Fruit fly (Drosophila melanogaster) whole organism, embryonic: ENCODE measurements around the gene Mrp5.

Source experiments
- Ada2b ChIP-seq: fragments of 200-800 bp; sonication (Bioruptor generic); IDR thresholded peaks from 2 replicates; pipeline ENCODE4 v1.3.6; 2022; ENCODE audit warnings: missing biosample characterization, missing genetic modification characterization
- C15 ChIP-seq: fragments of 200-800 bp; sonication (Bioruptor generic); IDR thresholded peaks from 3 replicates; pipeline ENCODE4 v1.3.6; 2022; ENCODE audit warnings: missing biosample characterization, missing genetic modification characterization
- CG10654 ChIP-seq: fragments of 200-800 bp; sonication (Bioruptor generic); optimal IDR thresholded peaks from 2 replicates; lab custom pipeline; 2016; ENCODE audit warnings: missing biosample characterization, missing genetic modification characterization
- CG11504 ChIP-seq: fragments of 200-800 bp; sonication (Bioruptor generic); optimal IDR thresholded peaks from 3 replicates; lab custom pipeline; 2019; ENCODE audit warnings: missing biosample characterization, mild to moderate bottlenecking, missing genetic modification characterization, moderate library complexity
- CG12155 ChIP-seq: fragments of 200-800 bp; sonication (Bioruptor generic); optimal IDR thresholded peaks from 3 replicates; lab custom pipeline; 2016; ENCODE audit warnings: missing biosample characterization, missing genetic modification characterization
- CG12744 ChIP-seq: fragments of 200-800 bp; sonication (Bioruptor generic); optimal IDR thresholded peaks from 2 replicates; lab custom pipeline; 2016; ENCODE audit warnings: missing biosample characterization, missing genetic modification characterization
- CG13775 ChIP-seq: fragments of 200-800 bp; sonication (Bioruptor generic); optimal IDR thresholded peaks from 3 replicates; lab custom pipeline; 2017; ENCODE audit warnings: missing biosample characterization, mild to moderate bottlenecking, missing genetic modification characterization
- CG14050 ChIP-seq: fragments of 200-800 bp; sonication (Bioruptor generic); IDR thresholded peaks from 3 replicates; pipeline ENCODE4 v1.3.6; 2022; ENCODE audit warnings: missing biosample characterization, missing genetic modification characterization
- CG14965 ChIP-seq: fragments of 200-800 bp; sonication (Bioruptor generic); optimal IDR thresholded peaks from 2 replicates; lab custom pipeline; 2016; ENCODE audit warnings: missing biosample characterization, missing genetic modification characterization, borderline replicate concordance
- CG17612 ChIP-seq: fragments of 200-800 bp; sonication (Bioruptor generic); IDR thresholded peaks from 2 replicates; pipeline ENCODE4 v1.3.6; 2022; ENCODE audit warnings: missing biosample characterization, missing genetic modification characterization
- CG18476 ChIP-seq: fragments of 200-800 bp; sonication (Bioruptor generic); optimal IDR thresholded peaks from 2 replicates; lab custom pipeline; 2016; ENCODE audit warnings: missing biosample characterization, mild to moderate bottlenecking, missing genetic modification characterization
- CG31365 ChIP-seq: fragments of 200-800 bp; sonication (Bioruptor generic); optimal IDR thresholded peaks from 2 replicates; lab custom pipeline; 2018; ENCODE audit warnings: missing biosample characterization, mild to moderate bottlenecking, missing genetic modification characterization
- CG3163 ChIP-seq: fragments of 200-800 bp; sonication (Bioruptor generic); optimal IDR thresholded peaks from 3 replicates; lab custom pipeline; 2016; ENCODE audit warnings: missing biosample characterization, missing genetic modification characterization
- CG33213 ChIP-seq: fragments of 200-800 bp; sonication (Bioruptor generic); optimal IDR thresholded peaks from 3 replicates; lab custom pipeline; 2016; ENCODE audit warnings: missing biosample characterization, missing genetic modification characterization
- CG34422 ChIP-seq: fragments of 200-800 bp; sonication (Bioruptor generic); IDR thresholded peaks from 3 replicates; pipeline ENCODE4 v1.3.6; 2022; ENCODE audit warnings: missing biosample characterization, missing genetic modification characterization
- CG42726 ChIP-seq: fragments of 200-800 bp; sonication (Bioruptor generic); IDR thresholded peaks from 2 replicates; pipeline ENCODE4 v1.3.6; 2022; ENCODE audit warnings: missing biosample characterization, missing genetic modification characterization; ENCODE audit not compliant: partially characterized antibody
- CG43689 ChIP-seq: fragments of 200-800 bp; sonication (Bioruptor generic); IDR thresholded peaks from 2 replicates; pipeline ENCODE4 v1.3.6; 2022; ENCODE audit warnings: missing biosample characterization, missing genetic modification characterization
- CG4617 ChIP-seq: fragments of 200-800 bp; sonication (Bioruptor generic); optimal IDR thresholded peaks from 3 replicates; lab custom pipeline; 2016; ENCODE audit warnings: missing biosample characterization, missing genetic modification characterization, borderline replicate concordance
- Dad ChIP-seq: fragments of 200-800 bp; sonication (Bioruptor generic); optimal IDR thresholded peaks from 3 replicates; lab custom pipeline; 2016; ENCODE audit warnings: missing biosample characterization, missing genetic modification characterization
- Deaf1 ChIP-seq: fragments of 200-800 bp; optimal IDR thresholded peaks from 3 replicates; lab custom pipeline; 2019; ENCODE audit warnings: missing biosample characterization, mild to moderate bottlenecking, missing genetic modification characterization, moderate library complexity
- Dfd ChIP-seq, 2 experiments: fragments of >200 bp; optimal IDR thresholded peaks; 2 replicates each; lab custom pipeline; 2017; ENCODE audit warnings: missing biosample characterization in 2 of 2, missing genetic modification characterization in 2 of 2
- Dp ChIP-seq: fragments of 200-800 bp; sonication (Bioruptor generic); optimal IDR thresholded peaks from 2 replicates; lab custom pipeline; 2018; ENCODE audit warnings: missing biosample characterization, mild to moderate bottlenecking, missing genetic modification characterization, moderate library complexity
- HLH4C ChIP-seq: fragments of 200-800 bp; sonication (Bioruptor generic); IDR thresholded peaks from 3 replicates; pipeline ENCODE4 v1.3.6; 2022; ENCODE audit warnings: missing biosample characterization, missing genetic modification characterization; ENCODE audit not compliant: partially characterized antibody
- Hmx ChIP-seq: fragments of 200-800 bp; sonication (Bioruptor generic); optimal IDR thresholded peaks from 2 replicates; lab custom pipeline; 2016; ENCODE audit warnings: missing biosample characterization, missing genetic modification characterization
- Lhr ChIP-seq: fragments of 200-800 bp; sonication (Bioruptor generic); optimal IDR thresholded peaks from 3 replicates; lab custom pipeline; 2017; ENCODE audit warnings: mild to moderate bottlenecking, missing biosample characterization, missing genetic modification reagents, missing genetic modification characterization
- Lim3 ChIP-seq: fragments of 200-800 bp; sonication (Bioruptor generic); IDR thresholded peaks from 2 replicates; pipeline ENCODE4 v1.3.6; 2022; ENCODE audit warnings: missing biosample characterization, missing genetic modification characterization
- NC2α ChIP-seq: fragments of 200-800 bp; sonication (Bioruptor generic); optimal IDR thresholded peaks from 2 replicates; lab custom pipeline; 2016; ENCODE audit warnings: missing biosample characterization, missing genetic modification characterization
- Poxn ChIP-seq: fragments of 200-800 bp; sonication (Bioruptor generic); IDR thresholded peaks from 2 replicates; pipeline ENCODE4 v1.3.6; 2022; ENCODE audit warnings: missing biosample characterization, missing genetic modification characterization
- Spps ChIP-seq: fragments of 200-800 bp; sonication (Bioruptor generic); optimal IDR thresholded peaks from 2 replicates; lab custom pipeline; 2018; ENCODE audit warnings: missing biosample characterization, mild to moderate bottlenecking, missing genetic modification characterization
- Sry-δ ChIP-seq: fragments of 200-800 bp; sonication (Bioruptor generic); optimal IDR thresholded peaks from 2 replicates; lab custom pipeline; 2016; ENCODE audit warnings: missing biosample characterization, missing genetic modification characterization
- cad ChIP-seq: fragments of >200 bp; optimal IDR thresholded peaks from 2 replicates; lab custom pipeline; 2017; ENCODE audit warnings: missing biosample characterization, missing genetic modification characterization
- chn ChIP-seq: fragments of 200-800 bp; sonication (Bioruptor generic); optimal IDR thresholded peaks from 2 replicates; lab custom pipeline; 2016; ENCODE audit warnings: missing biosample characterization, missing genetic modification characterization
- eve ChIP-seq, 2 experiments: fragments of >200 bp; optimal IDR thresholded peaks; 2 replicates each; lab custom pipeline; 2017; ENCODE audit warnings: missing biosample characterization in 2 of 2, missing genetic modification characterization in 2 of 2
- fd96Cb ChIP-seq: fragments of 200-800 bp; sonication (Bioruptor generic); optimal IDR thresholded peaks from 2 replicates; lab custom pipeline; 2018; ENCODE audit warnings: missing biosample characterization, mild to moderate bottlenecking, missing genetic modification characterization, moderate library complexity
- gce ChIP-seq: fragments of 200-800 bp; sonication (Bioruptor generic); IDR thresholded peaks from 3 replicates; pipeline ENCODE4 v1.3.6; 2022; ENCODE audit warnings: missing biosample characterization, missing genetic modification characterization
- hbn ChIP-seq: fragments of 200-800 bp; sonication (Bioruptor generic); IDR thresholded peaks from 2 replicates; pipeline ENCODE4 v1.3.6; 2022; ENCODE audit warnings: missing biosample characterization, missing genetic modification characterization; ENCODE audit not compliant: partially characterized antibody
- jing ChIP-seq: fragments of 200-800 bp; sonication (Bioruptor generic); optimal IDR thresholded peaks from 2 replicates; lab custom pipeline; 2018; ENCODE audit warnings: missing biosample characterization, mild to moderate bottlenecking, missing genetic modification characterization
- ken ChIP-seq: fragments of 200-800 bp; sonication (Bioruptor generic); IDR thresholded peaks from 3 replicates; pipeline ENCODE4 v1.3.6; 2022; ENCODE audit warnings: missing biosample characterization, missing genetic modification characterization
- kni ChIP-seq: fragments of 200-800 bp; sonication (Bioruptor generic); optimal IDR thresholded peaks from 3 replicates; lab custom pipeline; 2017; ENCODE audit warnings: mild to moderate bottlenecking, missing biosample characterization, missing genetic modification reagents, missing genetic modification characterization
- lbe ChIP-seq: fragments of 200-800 bp; sonication (Bioruptor generic); optimal IDR thresholded peaks from 2 replicates; lab custom pipeline; 2016; ENCODE audit warnings: missing biosample characterization, mild to moderate bottlenecking, missing genetic modification characterization
- onecut ChIP-seq: fragments of 200-800 bp; sonication (Bioruptor generic); IDR thresholded peaks from 2 replicates; pipeline ENCODE4 v1.3.6; 2022; ENCODE audit warnings: missing biosample characterization, missing genetic modification characterization
- pan ChIP-seq, 4 experiments: fragments of >200 bp in 3 of 4; fragments of 200-800 bp in 1 of 4; sonication (Bioruptor generic) in 1 of 4; optimal IDR thresholded peaks in 3 of 4; IDR thresholded peaks in 1 of 4; 2 replicates each; pipeline versions ENCODE4 v1.3.6 to Lab custom; 2017 to 2022; ENCODE audit warnings: missing biosample characterization in 2 of 4, missing genetic modification characterization in 2 of 4, mixed read lengths in 1 of 4
- pum ChIP-seq: fragments of 200-800 bp; sonication (Bioruptor generic); optimal IDR thresholded peaks from 2 replicates; lab custom pipeline; 2016; ENCODE audit warnings: missing biosample characterization, missing genetic modification characterization
- ranshi ChIP-seq: fragments of 200-800 bp; sonication (Bioruptor generic); IDR thresholded peaks from 2 replicates; pipeline ENCODE4 v1.3.6; 2022; ENCODE audit warnings: missing biosample characterization, missing genetic modification characterization
- schlank ChIP-seq: fragments of 200-800 bp; sonication (Bioruptor generic); optimal IDR thresholded peaks from 2 replicates; lab custom pipeline; 2018; ENCODE audit warnings: missing biosample characterization, mild to moderate bottlenecking, missing genetic modification characterization
- slbo ChIP-seq: fragments of 200-800 bp; sonication (Bioruptor generic); IDR thresholded peaks from 2 replicates; pipeline ENCODE4 v1.3.6; 2022; ENCODE audit warnings: missing biosample characterization, missing genetic modification characterization
- slou ChIP-seq: fragments of 200-800 bp; sonication (Bioruptor generic); optimal IDR thresholded peaks from 3 replicates; lab custom pipeline; 2016; ENCODE audit warnings: missing biosample characterization, missing genetic modification characterization
- tgo ChIP-seq: fragments of 200-800 bp; sonication (Bioruptor generic); IDR thresholded peaks from 3 replicates; pipeline ENCODE4 v1.3.6; 2022; ENCODE audit warnings: missing biosample characterization, missing genetic modification characterization
- z ChIP-seq: fragments of 200-800 bp; sonication (Bioruptor generic); IDR thresholded peaks from 3 replicates; pipeline ENCODE4 v1.3.6; 2022; ENCODE audit warnings: missing biosample characterization, missing genetic modification characterization
- zen2 ChIP-seq: fragments of 200-800 bp; sonication (Bioruptor generic); IDR thresholded peaks from 3 replicates; pipeline ENCODE4 v1.3.6; 2022; ENCODE audit warnings: missing biosample characterization, missing genetic modification characterization; ENCODE audit not compliant: partially characterized antibody

Mrp5 gene

DNA sequence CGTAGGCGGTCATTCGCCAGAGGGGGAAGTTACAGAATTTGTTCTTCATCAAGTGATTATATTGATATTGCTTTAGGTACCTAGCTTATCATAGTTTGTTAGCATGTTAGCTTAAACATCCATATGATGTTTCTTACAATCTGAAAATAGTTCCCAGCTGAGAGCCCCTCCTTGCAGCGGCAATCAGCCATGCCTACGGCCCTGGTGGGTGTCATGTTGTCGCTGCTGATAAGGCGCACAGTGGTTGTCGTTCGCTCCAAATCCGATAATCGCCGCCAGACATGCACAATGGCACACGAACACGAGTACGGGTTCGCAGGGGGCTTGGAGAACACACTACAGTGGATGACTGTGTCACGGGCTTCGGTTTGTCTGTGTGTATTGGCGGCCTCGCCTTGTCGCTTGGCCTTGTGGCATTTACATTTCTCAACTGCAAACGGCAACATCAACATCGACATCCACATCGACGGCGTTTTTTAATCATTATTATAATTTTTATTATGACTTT lies 30.5 kb upstream of the Mrp5 start (continued):
- no peak for TF ChIP-seq pan (optimal IDR thresholded peaks at IDR 0.05; lab: Kevin White, UChicago)
- peak in 1 of 2 experiments; percentile 90 for TF ChIP-seq pan (GFP tag; optimal IDR thresholded peaks at IDR 0.05 in 1 of 2, IDR thresholded peaks at IDR 0.05 in 1 of 2)
- no peak for TF ChIP-seq CG43689 (GFP tag; lab: Robert Waterston, UW)
- TF ChIP-seq CG34422 (GFP tag; lab: Robert Waterston, UW) = peak; percentile 85
- TF ChIP-seq Lim3 (GFP tag; lab: Robert Waterston, UW) = peak; percentile 46; the same call in 1 of the 2 replicates
- TF ChIP-seq NC2α = peak; percentile 28
- no peak for TF ChIP-seq HLH4C (GFP tag; lab: Robert Waterston, UW)
- peak; percentile 13 for TF ChIP-seq Spps
- TF ChIP-seq Ada2b (GFP tag; lab: Robert Waterston, UW) = peak; percentile 78
- no peak for TF ChIP-seq Hmx (GFP tag; lab: Kevin White, UChicago)
- no peak for TF ChIP-seq CG42726 (GFP tag; lab: Robert Waterston, UW)
- no peak for TF ChIP-seq kni (GFP tag; lab: Kevin White, UChicago)
- TF ChIP-seq CG18476 (GFP tag; lab: Kevin White, UChicago) = peak; percentile 56
- TF ChIP-seq gce (GFP tag; lab: Robert Waterston, UW) = peak; percentile 69; the same call in 1 of the 3 replicates
- TF ChIP-seq CG14050 = peak; percentile 70
- peak; percentile 84 for TF ChIP-seq tgo
- TF ChIP-seq CG3163 = no peak
- TF ChIP-seq pum (GFP tag; lab: Kevin White, UChicago) = no peak
- TF ChIP-seq schlank (tag; lab: Kevin White, UChicago) = peak; percentile 62
- peak; percentile 76 for TF ChIP-seq CG11504 (tag; lab: Kevin White, UChicago)
- peak; percentile 7 for TF ChIP-seq CG33213 (GFP tag; lab: Kevin White, UChicago)
- peak; percentile 76 for TF ChIP-seq lbe (GFP tag; lab: Kevin White, UChicago)
- peak; percentile 11 for TF ChIP-seq Lhr (GFP tag; lab: Kevin White, UChicago)
- peak; percentile 59 for TF ChIP-seq Dad
- TF ChIP-seq C15 (GFP tag; lab: Robert Waterston, UW) = peak; percentile 67; the same call in 2 of the 3 replicates
- no peak for TF ChIP-seq cad (GFP tag; lab: Kevin White, UChicago)
- no peak for TF ChIP-seq Dp (GFP tag; lab: Kevin White, UChicago)
- no peak for TF ChIP-seq Dfd (GFP tag; optimal IDR thresholded peaks at IDR 0.05; lab: Kevin White, UChicago)
- peak; percentile 49 for TF ChIP-seq fd96Cb (tag; lab: Kevin White, UChicago)
- TF ChIP-seq CG31365 (tag; lab: Kevin White, UChicago) = peak; percentile 18
- no peak for TF ChIP-seq CG17612 (GFP tag; lab: Robert Waterston, UW)
- peak; percentile 68; the same call in 1 of the 3 replicates for TF ChIP-seq ken (GFP tag; lab: Robert Waterston, UW)
- TF ChIP-seq Poxn (GFP tag; lab: Robert Waterston, UW) = no peak
- no peak for TF ChIP-seq slou
- peak; percentile 80 for TF ChIP-seq CG12155 (GFP tag; lab: Kevin White, UChicago)
- TF ChIP-seq Deaf1 (tag; lab: Kevin White, UChicago) = peak; percentile 52
- TF ChIP-seq CG10654 (GFP tag; lab: Kevin White, UChicago) = peak; percentile 28
- peak; percentile 30 for TF ChIP-seq Sry-δ (GFP tag; lab: Kevin White, UChicago)
- peak; percentile 31 for TF ChIP-seq CG4617
- no peak for TF ChIP-seq hbn (GFP tag; lab: Robert Waterston, UW)
- peak; percentile 64 for TF ChIP-seq ranshi
- no peak for TF ChIP-seq eve (GFP tag; optimal IDR thresholded peaks at IDR 0.05; lab: Kevin White, UChicago)
- TF ChIP-seq CG13775 (GFP tag; lab: Kevin White, UChicago) = peak; percentile 74
- peak; percentile 14 for TF ChIP-seq CG14965 (GFP tag; lab: Kevin White, UChicago)
- TF ChIP-seq jing (GFP tag; lab: Kevin White, UChicago) = peak; percentile 63
- TF ChIP-seq chn (GFP tag; lab: Kevin White, UChicago) = peak; percentile 67
- peak; percentile 59 for TF ChIP-seq onecut (GFP tag; lab: Robert Waterston, UW)
- TF ChIP-seq CG12744 = peak; percentile 75
- TF ChIP-seq slbo (GFP tag; lab: Robert Waterston, UW) = peak; percentile 90
- no peak for TF ChIP-seq zen2 (GFP tag; lab: Robert Waterston, UW)
- TF ChIP-seq z (GFP tag; lab: Robert Waterston, UW) = no peak
